Fruit fly (Drosophila melanogaster): ENCODE data around the gene CG15386.

The CG15386 gene

dm6 chr2L:2202853-2203717, 14.0 kb downstream of the CG15386 start (continued):
- TF ChIP-seq CHES-1-like (GFP tag; optimal IDR thresholded peaks at IDR 0.05), result no peak
- no peak for TF ChIP-seq hkb (optimal IDR thresholded peaks at IDR 0.05)
- TF ChIP-seq hkb (GFP tag; IDR thresholded peaks at IDR 0.05), result 0 out of 2 replicates have a peak, but pooled peaks have one; percentile 33
- TF ChIP-seq CG9932 (GFP tag; IDR thresholded peaks at IDR 0.05), result no peak
- no peak for TF ChIP-seq wor (GFP tag; IDR thresholded peaks at IDR 0.05)
- no peak for TF ChIP-seq CG13624 (GFP tag; optimal IDR thresholded peaks at IDR 0.05)
- no peak for TF ChIP-seq CG1602 (GFP tag; optimal IDR thresholded peaks at IDR 0.05)
- no peak for TF ChIP-seq CG15269 (tag; optimal IDR thresholded peaks at IDR 0.05)
- TF ChIP-seq CG1792 (GFP tag; optimal IDR thresholded peaks at IDR 0.05), result no peak
- TF ChIP-seq bigmax (GFP tag; optimal IDR thresholded peaks at IDR 0.05), result no peak
- TF ChIP-seq CG13296 (GFP tag; optimal IDR thresholded peaks at IDR 0.05), result no peak
- no peak for TF ChIP-seq exex (tag; optimal IDR thresholded peaks at IDR 0.05)
- TF ChIP-seq Side (GFP tag; optimal IDR thresholded peaks at IDR 0.05), result no peak
- TF ChIP-seq CG13123 (GFP tag; optimal IDR thresholded peaks at IDR 0.05), result no peak
- no peak for TF ChIP-seq CG12155 (GFP tag; optimal IDR thresholded peaks at IDR 0.05)
- no peak for TF ChIP-seq CG7556 (GFP tag; optimal IDR thresholded peaks at IDR 0.05)
- TF ChIP-seq Fer3 (tag; optimal IDR thresholded peaks at IDR 0.05), result no peak
- no peak for TF ChIP-seq gcm2 (GFP tag; optimal IDR thresholded peaks at IDR 0.05)
- TF ChIP-seq dpn (GFP tag; optimal IDR thresholded peaks at IDR 0.05), result no peak
- TF ChIP-seq ewg (GFP tag; optimal IDR thresholded peaks at IDR 0.05), result no peak
- TF ChIP-seq CG9876 (GFP tag; optimal IDR thresholded peaks at IDR 0.05), result no peak
- TF ChIP-seq knrl (GFP tag; IDR thresholded peaks at IDR 0.05; ENCODE audit: partially characterized antibody), result no peak
- peak; percentile 70 for TF ChIP-seq rib (GFP tag; IDR thresholded peaks at IDR 0.05)
- TF ChIP-seq CG1529 (GFP tag; optimal IDR thresholded peaks at IDR 0.05), result no peak
- TF ChIP-seq Nf-YC (tag; optimal IDR thresholded peaks at IDR 0.05), result peak; percentile 57
- no peak for TF ChIP-seq CG7928 (GFP tag; optimal IDR thresholded peaks at IDR 0.05)
- no peak for TF ChIP-seq Hmx (GFP tag; optimal IDR thresholded peaks at IDR 0.05)
- TF ChIP-seq CG11504 (tag; optimal IDR thresholded peaks at IDR 0.05), result no peak
- TF ChIP-seq E2f1 (GFP tag; IDR thresholded peaks at IDR 0.05), result no peak
- TF ChIP-seq CG2129 (GFP tag; IDR thresholded peaks at IDR 0.05; ENCODE audit: partially characterized antibody), result no peak
- TF ChIP-seq Adf1 (GFP tag; IDR thresholded peaks at IDR 0.05), result peak; percentile 51
- no peak for TF ChIP-seq tll (GFP tag; optimal IDR thresholded peaks at IDR 0.05)
- TF ChIP-seq Vsx1 (GFP tag; optimal IDR thresholded peaks at IDR 0.05), result no peak
- TF ChIP-seq bab2 (GFP tag; optimal IDR thresholded peaks at IDR 0.05), result no peak
- TF ChIP-seq Deaf1 (tag; optimal IDR thresholded peaks at IDR 0.05), result peak; percentile 53
- peak; percentile 13 for TF ChIP-seq run (tag; optimal IDR thresholded peaks at IDR 0.05)
- TF ChIP-seq fd64A (GFP tag; optimal IDR thresholded peaks at IDR 0.05), result no peak
- TF ChIP-seq CG8089 (GFP tag; optimal IDR thresholded peaks at IDR 0.05), result no peak
- TF ChIP-seq CG18011 (GFP tag; optimal IDR thresholded peaks at IDR 0.05), result no peak
- peak; percentile 46 for TF ChIP-seq sens (GFP tag)
- peak; percentile 89 for TF ChIP-seq ab (GFP tag; optimal IDR thresholded peaks at IDR 0.05)
- TF ChIP-seq Spps (tag; optimal IDR thresholded peaks at IDR 0.05), result no peak
- no peak for TF ChIP-seq D (optimal IDR thresholded peaks at IDR 0.05)
- TF ChIP-seq D (GFP tag; optimal IDR thresholded peaks at IDR 0.05), result no peak
- TF ChIP-seq dm (GFP tag; optimal IDR thresholded peaks at IDR 0.05), result no peak
- TF ChIP-seq CG7357 (GFP tag; IDR thresholded peaks at IDR 0.05), result no peak
- TF ChIP-seq so (GFP tag; IDR thresholded peaks at IDR 0.05), result no peak
- TF ChIP-seq CG11696 (GFP tag; IDR thresholded peaks at IDR 0.05), result 0 out of 2 replicates have a peak, but pooled peaks have one; percentile 23
- peak; percentile 26 for TF ChIP-seq Nf-YB (GFP tag; optimal IDR thresholded peaks at IDR 0.05)
- TF ChIP-seq CG2678 (tag; optimal IDR thresholded peaks at IDR 0.05), result peak; percentile 3

Measured in whole organism, embryonic.